Worm (Caenorhabditis elegans): ENCODE results near the gene C45B11.2.

DNA sequence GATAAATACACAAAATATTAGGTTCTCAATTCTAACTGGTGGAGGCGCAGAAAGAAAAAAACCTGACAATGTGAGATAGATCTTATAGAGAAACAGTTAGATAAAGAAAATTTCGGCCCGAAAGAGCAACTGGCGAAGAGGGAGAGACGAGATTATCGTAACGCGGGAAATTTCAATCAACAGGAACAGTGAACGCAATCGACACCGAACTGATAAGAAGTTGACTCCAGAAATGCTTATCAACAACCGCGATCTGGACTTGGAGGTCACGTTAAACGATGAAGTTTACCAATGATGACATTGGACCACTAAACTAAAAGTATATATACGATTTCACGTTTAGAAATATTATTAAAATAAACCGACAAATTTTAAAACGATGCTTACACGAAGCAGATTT, 33.9 kb downstream of the C45B11.2 start:
- no peak for TF ChIP-seq W03F9.2 (tag; optimal IDR thresholded peaks at IDR 0.05)
- TF ChIP-seq him-1 (tag; optimal IDR thresholded peaks at IDR 0.05), result no peak
